Worm (Caenorhabditis elegans) whole organism, L4/young adult: Measurements from ENCODE around the gene F17H10.4.

Source experiments
- W03F9.2 ChIP-seq: fragments of 150-350 bp; optimal IDR thresholded peaks from 2 replicates; lab custom pipeline; 2014; ENCODE audit warnings: missing biosample characterization, missing genetic modification characterization
- dao-5 ChIP-seq: sonication (generic microtip); optimal IDR thresholded peaks from 2 replicates; lab custom pipeline; 2016; ENCODE audit warnings: missing genotype, missing genetic modification characterization, moderate library complexity, missing compliant biosample characterization
- him-1 ChIP-seq: sonication (generic microtip); optimal IDR thresholded peaks from 2 replicates; lab custom pipeline; 2016; ENCODE audit warnings: missing genotype, missing genetic modification reagents, missing genetic modification characterization, missing compliant biosample characterization

DNA sequence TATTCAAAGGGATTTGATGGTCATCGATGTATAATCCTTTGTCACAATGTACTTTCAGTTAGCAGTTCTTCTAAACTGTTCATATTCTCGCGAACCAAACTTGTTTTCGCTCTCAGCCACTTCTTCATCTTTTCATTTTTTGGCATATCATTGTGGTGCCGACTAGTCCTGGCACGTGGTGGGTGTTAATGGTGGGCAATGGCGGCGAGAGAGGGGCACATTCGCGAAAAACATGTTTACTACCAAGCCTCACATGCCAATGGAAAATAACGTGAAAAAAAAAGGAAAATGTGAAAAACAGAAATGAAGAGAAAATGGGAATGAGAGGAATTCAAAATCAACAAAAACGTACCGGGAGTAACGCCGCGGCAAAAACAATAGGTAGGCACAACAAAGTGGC is 20.8 kb upstream of the F17H10.4 start:
- TF ChIP-seq W03F9.2 (tag; lab: Kevin White, UChicago) (no peak), dao-5 (tag; lab: Kevin White, UChicago) (no peak), him-1 (tag; lab: Kevin White, UChicago) (no peak)
